Worm (Caenorhabditis elegans) whole organism, midembryonic: ENCODE results near the gene Y1B5A.1.

Experiments used
- T22C8.4 ChIP-seq: fragments of 200-800 bp; sonication (Bioruptor generic); IDR thresholded peaks from 2 replicates; pipeline ENCODE4 v1.3.6; 2022; ENCODE audit warnings: missing genetic modification characterization, missing compliant biosample characterization
- cog-1 ChIP-seq: sonication (generic microtip); optimal IDR thresholded peaks from 2 replicates; lab custom pipeline; 2016; ENCODE audit warnings: missing genetic modification characterization, missing compliant biosample characterization
- flt-1 ChIP-seq: fragments of 200-800 bp; sonication (Bioruptor generic); IDR thresholded peaks from 2 replicates; pipeline ENCODE4 v1.3.6; 2022; ENCODE audit warnings: missing genetic modification characterization, missing compliant biosample characterization
- ref-1 ChIP-seq: fragments of 200-800 bp; sonication (Bioruptor generic); conservative IDR thresholded peaks from 2 replicates; pipeline ENCODE4 v1.3.6; 2022; ENCODE audit warnings: missing genetic modification reagents, missing genetic modification characterization, missing compliant biosample characterization
- ztf-23 ChIP-seq: fragments of 200-800 bp; sonication (Bioruptor generic); IDR thresholded peaks from 2 replicates; pipeline ENCODE4 v1.3.6; 2022; ENCODE audit warnings: missing genetic modification reagents, missing genetic modification characterization, missing compliant biosample characterization
- ztf-29 ChIP-seq: fragments of 200-800 bp; sonication (Bioruptor generic); IDR thresholded peaks from 2 replicates; pipeline ENCODE4 v1.3.6; 2022; ENCODE audit warnings: missing genetic modification reagents, missing genetic modification characterization, missing compliant biosample characterization

- no peak for TF ChIP-seq ref-1 (GFP tag; lab: Robert Waterston, UW)
- TF ChIP-seq ztf-23, result no peak
- TF ChIP-seq cog-1 (tag; lab: Kevin White, UChicago), result no peak
- no peak for TF ChIP-seq ztf-29 (GFP tag; lab: Robert Waterston, UW)
- no peak for TF ChIP-seq T22C8.4
- TF ChIP-seq flt-1 (GFP tag; lab: Robert Waterston, UW), result no peak
Observed at ce11 chrX:7099049-7099448, 13.9 kb downstream of the Y1B5A.1 start.
